Fruit fly (Drosophila melanogaster): Measurements from ENCODE around the gene mgr.

DNA sequence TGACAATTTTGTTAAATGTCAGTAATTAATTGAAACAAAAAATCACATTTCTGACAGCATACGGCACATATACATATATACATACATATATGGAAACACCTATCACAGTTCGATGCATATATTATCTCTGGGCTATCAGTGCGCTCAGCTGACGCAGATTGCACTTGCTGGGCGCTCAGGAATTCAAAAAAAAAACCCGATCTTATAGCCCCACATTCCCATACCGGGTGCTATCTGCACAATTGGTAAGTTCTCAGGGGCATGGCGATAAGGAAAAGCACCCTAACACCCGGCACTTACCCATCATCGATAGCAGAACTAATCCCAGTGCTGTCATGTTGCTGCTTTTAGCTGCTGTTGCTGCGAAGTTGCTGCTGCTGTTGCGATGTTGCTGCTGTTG is 47.6 kb upstream of the mgr start:
- TF ChIP-seq CG13204 (GFP tag; optimal IDR thresholded peaks at IDR 0.05) (no peak), EcR (GFP tag; optimal IDR thresholded peaks at IDR 0.05) (no peak), CG32121 (GFP tag; IDR thresholded peaks at IDR 0.05) (no peak), CG8159 (tag; optimal IDR thresholded peaks at IDR 0.05) (no peak), Snoo (tag; optimal IDR thresholded peaks at IDR 0.05) (no peak), D1 (tag; optimal IDR thresholded peaks at IDR 0.05) (no peak), CG8301 (tag; optimal IDR thresholded peaks at IDR 0.05) (no peak), rn (GFP tag; IDR thresholded peaks at IDR 0.05) (no peak), Ets98B (GFP tag; IDR thresholded peaks at IDR 0.05) (no peak), CG15710 (tag; optimal IDR thresholded peaks at IDR 0.05) (no peak)

Measured in whole organism, pupa.